Worm (Caenorhabditis elegans) whole organism, L3 larva: ENCODE measurements around the gene R07B1.11.
A peak's percentile ranks its signal among the peaks of the same experiment; 100 is the strongest.

Source experiments
- R02D3.7 ChIP-seq: fragments of 150-350 bp; optimal IDR thresholded peaks from 2 replicates; lab custom pipeline; 2014; ENCODE audit warnings: missing biosample characterization, missing genetic modification characterization
- ZK546.5 ChIP-seq: sonication (generic microtip); optimal IDR thresholded peaks from 2 replicates; lab custom pipeline; 2017; ENCODE audit warnings: missing biosample characterization, missing genetic modification characterization
- aly-2 ChIP-seq: fragments of 150-350 bp; optimal IDR thresholded peaks from 2 replicates; lab custom pipeline; 2014; ENCODE audit warnings: missing biosample characterization, missing genetic modification characterization
- ama-1 ChIP-seq: fragments of 150-350 bp; optimal IDR thresholded peaks from 2 replicates; lab custom pipeline; 2018
- ceh-16 ChIP-seq: sonication (generic microtip); optimal IDR thresholded peaks from 2 replicates; lab custom pipeline; 2017; ENCODE audit warnings: missing biosample characterization, missing genetic modification characterization
- ceh-28 ChIP-seq: fragments of 150-350 bp; optimal IDR thresholded peaks from 2 replicates; lab custom pipeline; 2014; ENCODE audit warnings: missing biosample characterization, missing genetic modification reagents, missing genetic modification characterization
- ceh-82 ChIP-seq: fragments of 150-350 bp; optimal IDR thresholded peaks from 2 replicates; lab custom pipeline; 2014; ENCODE audit warnings: missing biosample characterization, missing genetic modification characterization
- ceh-9 ChIP-seq: sonication (generic microtip); optimal IDR thresholded peaks from 2 replicates; lab custom pipeline; 2018; ENCODE audit warnings: missing biosample characterization, missing genetic modification characterization
- daf-12 ChIP-seq: fragments of 150-350 bp; optimal IDR thresholded peaks from 2 replicates; lab custom pipeline; 2014; ENCODE audit warnings: missing biosample characterization, missing genetic modification reagents, missing genetic modification characterization
- egl-5 ChIP-seq: fragments of 150-350 bp; optimal IDR thresholded peaks from 2 replicates; lab custom pipeline; 2017; ENCODE audit warnings: missing biosample characterization, missing genetic modification reagents, missing genetic modification characterization, inconsistent platforms
- elt-2 ChIP-seq: sonication (generic microtip); optimal IDR thresholded peaks from 2 replicates; lab custom pipeline; 2016; ENCODE audit warnings: missing genetic modification reagents, mild to moderate bottlenecking, missing genetic modification characterization, missing compliant biosample characterization
- elt-3 ChIP-seq, 3 experiments: fragments of 150-350 bp in 1 of 3; sonication (generic microtip) in 2 of 3; optimal IDR thresholded peaks; 2 replicates in 2 of 3; 4 replicates in 1 of 3; lab custom pipeline; 2014 to 2017; ENCODE audit warnings: missing biosample characterization in 3 of 3, missing genetic modification characterization in 3 of 3
- eor-1 ChIP-seq, 2 experiments: fragments of 150-350 bp; optimal IDR thresholded peaks; 2 replicates each; lab custom pipeline; 2014 to 2018; ENCODE audit warnings: missing biosample characterization in 2 of 2, missing genetic modification characterization in 2 of 2
- fkh-10 ChIP-seq: sonication (generic microtip); optimal IDR thresholded peaks from 2 replicates; lab custom pipeline; 2017; ENCODE audit warnings: missing biosample characterization, missing genetic modification reagents, missing genetic modification characterization
- fos-1 ChIP-seq: fragments of 150-350 bp; optimal IDR thresholded peaks from 2 replicates; lab custom pipeline; 2014; ENCODE audit warnings: missing biosample characterization, missing genetic modification characterization
- hmg-11 ChIP-seq: sonication (generic microtip); optimal IDR thresholded peaks from 2 replicates; lab custom pipeline; 2016; ENCODE audit warnings: missing genetic modification characterization, missing compliant biosample characterization
- jun-1 ChIP-seq: fragments of 150-350 bp; optimal IDR thresholded peaks from 2 replicates; lab custom pipeline; 2014; ENCODE audit warnings: missing biosample characterization, missing genetic modification reagents, missing genetic modification characterization
- lin-15B ChIP-seq: fragments of 150-350 bp; optimal IDR thresholded peaks from 2 replicates; lab custom pipeline; 2014; ENCODE audit warnings: missing biosample characterization, missing genetic modification characterization
- lin-39 ChIP-seq: fragments of 150-350 bp; optimal IDR thresholded peaks from 2 replicates; lab custom pipeline; 2018; ENCODE audit warnings: missing biosample characterization, missing genetic modification reagents, missing genetic modification characterization
- lsy-12 ChIP-seq: sonication (generic microtip); optimal IDR thresholded peaks from 2 replicates; lab custom pipeline; 2016; ENCODE audit warnings: mild to moderate bottlenecking, missing genetic modification characterization, missing compliant biosample characterization
- mdl-1 ChIP-seq: fragments of 150-350 bp; optimal IDR thresholded peaks from 2 replicates; lab custom pipeline; 2014; ENCODE audit warnings: missing biosample characterization, missing genetic modification characterization
- mml-1 ChIP-seq: fragments of 150-350 bp; sonication (generic microtip); optimal IDR thresholded peaks from 3 replicates; lab custom pipeline; 2014; ENCODE audit warnings: missing biosample characterization, missing genetic modification characterization
- nfya-1 ChIP-seq: sonication (generic microtip); optimal IDR thresholded peaks from 2 replicates; lab custom pipeline; 2017; ENCODE audit warnings: missing genetic modification characterization, mild to moderate bottlenecking, missing compliant biosample characterization, antibody characterized with exemption, moderate library complexity; ENCODE audit not compliant: insufficient read depth
- nhr-11 ChIP-seq: fragments of 150-350 bp; optimal IDR thresholded peaks from 2 replicates; lab custom pipeline; 2014; ENCODE audit warnings: missing biosample characterization, missing genetic modification characterization
- nhr-12 ChIP-seq: fragments of 150-350 bp; optimal IDR thresholded peaks from 2 replicates; lab custom pipeline; 2014; ENCODE audit warnings: missing biosample characterization, missing genetic modification characterization
- nhr-23 ChIP-seq: fragments of 150-350 bp; optimal IDR thresholded peaks from 2 replicates; lab custom pipeline; 2014; ENCODE audit warnings: missing biosample characterization, missing genetic modification reagents, missing genetic modification characterization
- nhr-25 ChIP-seq: sonication (generic microtip); optimal IDR thresholded peaks from 2 replicates; lab custom pipeline; 2017; ENCODE audit warnings: missing biosample characterization, missing genetic modification characterization
- nhr-28 ChIP-seq: fragments of 150-350 bp; optimal IDR thresholded peaks from 2 replicates; lab custom pipeline; 2014; ENCODE audit warnings: missing biosample characterization, missing genetic modification characterization
- nhr-43 ChIP-seq: sonication (generic microtip); optimal IDR thresholded peaks from 2 replicates; lab custom pipeline; 2016; ENCODE audit warnings: mild to moderate bottlenecking, missing genetic modification characterization, missing compliant biosample characterization; ENCODE audit not compliant: poor library complexity, severe bottlenecking
- nhr-77 ChIP-seq: fragments of 150-350 bp; optimal IDR thresholded peaks from 2 replicates; lab custom pipeline; 2014; ENCODE audit warnings: missing biosample characterization, missing genetic modification characterization
- pha-4 ChIP-seq: fragments of 150-350 bp; optimal IDR thresholded peaks from 2 replicates; lab custom pipeline; 2014; ENCODE audit warnings: missing biosample characterization, missing genetic modification reagents, missing genetic modification characterization
- pqm-1 ChIP-seq: fragments of 150-350 bp; optimal IDR thresholded peaks from 2 replicates; lab custom pipeline; 2017; ENCODE audit warnings: missing biosample characterization, missing genetic modification characterization, inconsistent platforms
- sea-2 ChIP-seq: fragments of 150-350 bp; sonication (generic microtip); optimal IDR thresholded peaks from 4 replicates; lab custom pipeline; 2014; ENCODE audit warnings: missing biosample characterization, missing genetic modification reagents, missing genetic modification characterization
- skn-1 ChIP-seq: fragments of 150-350 bp; optimal IDR thresholded peaks from 2 replicates; lab custom pipeline; 2014; ENCODE audit warnings: missing biosample characterization, missing genetic modification characterization
- snpc-4 ChIP-seq: fragments of 150-350 bp; optimal IDR thresholded peaks from 2 replicates; lab custom pipeline; 2014; ENCODE audit warnings: missing biosample characterization, missing genetic modification characterization
- tbx-2 ChIP-seq: sonication (generic microtip); optimal IDR thresholded peaks from 2 replicates; lab custom pipeline; 2016; ENCODE audit warnings: mild to moderate bottlenecking, missing genetic modification characterization, missing compliant biosample characterization
- unc-62 ChIP-seq: fragments of 150-350 bp; sonication (generic microtip); optimal IDR thresholded peaks from 4 replicates; lab custom pipeline; 2014; ENCODE audit warnings: missing biosample characterization, missing genetic modification reagents, missing genetic modification characterization
- ztf-11 ChIP-seq: fragments of 150-350 bp; optimal IDR thresholded peaks from 2 replicates; lab custom pipeline; 2014; ENCODE audit warnings: missing biosample characterization, missing genetic modification characterization
- ztf-4 ChIP-seq: fragments of 150-350 bp; optimal IDR thresholded peaks from 2 replicates; lab custom pipeline; 2014; ENCODE audit warnings: missing biosample characterization, missing genetic modification characterization

Gene R07B1.11

DNA sequence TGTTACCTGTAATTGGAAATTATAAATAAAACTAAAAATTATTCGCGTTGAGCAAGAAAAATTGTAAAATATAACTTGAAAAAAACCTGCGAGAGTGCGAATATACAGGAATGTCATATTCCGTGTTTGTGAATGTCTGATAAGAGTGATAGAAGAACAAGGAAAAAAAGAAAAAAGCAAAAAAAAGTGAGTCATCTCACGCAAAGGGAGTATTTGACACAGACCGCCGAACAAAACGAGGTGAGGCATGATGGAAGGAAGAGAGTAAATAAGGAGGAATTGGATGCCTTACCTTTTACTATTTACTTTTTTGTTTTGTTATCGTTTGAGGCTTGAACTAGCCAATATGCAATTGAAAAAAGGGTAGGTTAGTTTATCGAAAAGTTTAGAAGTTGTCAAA lies 35.6 kb downstream of the R07B1.11 start, which contains the start of gene F21G4.1:
Gene F21G4.1, minus strand, starts transcription at position 6 of the 400 bp plus-strand sequence.
- TF ChIP-seq ztf-4 (tag; lab: Kevin White, UChicago) = no peak
- TF ChIP-seq skn-1 (tag; lab: Kevin White, UChicago) = no peak
- TF ChIP-seq nhr-43 = no peak
- TF ChIP-seq ceh-9 (tag; lab: Kevin White, UChicago) = no peak
- TF ChIP-seq daf-12 (tag; lab: Kevin White, UChicago) = no peak
- TF ChIP-seq ceh-28 (tag; lab: Kevin White, UChicago) = no peak
- TF ChIP-seq nhr-28 = no peak
- TF ChIP-seq fkh-10 (GFP tag; lab: Kevin White, UChicago) = no peak
- TF ChIP-seq elt-2 (tag; lab: Kevin White, UChicago) = peak; percentile 57
- no peak for TF ChIP-seq lin-39
- TF ChIP-seq lsy-12 (tag; lab: Kevin White, UChicago) = no peak
- no peak for TF ChIP-seq elt-3 (tag; optimal IDR thresholded peaks at IDR 0.05; lab: Kevin White, UChicago)
- peak; percentile 91 for TF ChIP-seq pha-4 (tag; lab: Kevin White, UChicago)
- no peak for TF ChIP-seq ama-1 (lab: Kevin White, UChicago)
- no peak for TF ChIP-seq lin-15B (tag; lab: Kevin White, UChicago)
- no peak for TF ChIP-seq tbx-2 (tag; lab: Kevin White, UChicago)
- no peak for TF ChIP-seq nhr-23 (tag; lab: Kevin White, UChicago)
- no peak for TF ChIP-seq nhr-77
- TF ChIP-seq nhr-12 (tag; lab: Kevin White, UChicago) = no peak
- no peak for TF ChIP-seq egl-5 (tag; lab: Kevin White, UChicago)
- no peak for TF ChIP-seq mdl-1
- TF ChIP-seq sea-2 (GFP tag; lab: Kevin White, UChicago) = no peak
- TF ChIP-seq ZK546.5 (tag; lab: Kevin White, UChicago) = no peak
- TF ChIP-seq unc-62 (GFP tag; lab: Kevin White, UChicago) = no peak
- no peak for TF ChIP-seq aly-2
- TF ChIP-seq jun-1 (tag; lab: Kevin White, UChicago) = no peak
- no peak for TF ChIP-seq eor-1 (tag; optimal IDR thresholded peaks at IDR 0.05; lab: Kevin White, UChicago)
- peak; percentile 25 for TF ChIP-seq pqm-1 (tag; lab: Kevin White, UChicago)
- peak; percentile 21 for TF ChIP-seq fos-1 (tag; lab: Kevin White, UChicago)
- no peak for TF ChIP-seq R02D3.7 (tag; lab: Kevin White, UChicago)
- no peak for TF ChIP-seq ceh-82 (tag; lab: Kevin White, UChicago)
- TF ChIP-seq, all 47 proteins: peak for 4

DNA sequence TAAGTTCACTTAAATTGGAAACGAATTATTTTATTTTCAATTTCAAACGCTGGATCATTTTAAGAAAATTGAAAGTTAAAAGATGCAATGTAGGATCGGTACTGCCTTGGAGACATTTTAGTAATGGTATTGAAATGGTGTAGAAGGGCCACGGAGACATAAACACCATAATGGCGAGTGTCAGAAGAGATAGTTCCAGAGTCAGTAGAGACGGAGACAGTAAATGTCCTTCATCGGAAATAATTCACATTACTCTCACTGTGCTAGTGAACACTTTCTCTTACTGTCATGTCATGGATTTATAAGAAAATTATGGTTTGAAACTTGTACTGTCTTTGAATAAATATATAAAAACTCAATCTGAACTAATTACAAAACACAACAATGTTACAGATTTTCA lies 36.4 kb downstream of the R07B1.11 start:
- no peak for TF ChIP-seq ceh-16
- TF ChIP-seq nhr-25 (tag; lab: Kevin White, UChicago) = peak; percentile 4

DNA sequence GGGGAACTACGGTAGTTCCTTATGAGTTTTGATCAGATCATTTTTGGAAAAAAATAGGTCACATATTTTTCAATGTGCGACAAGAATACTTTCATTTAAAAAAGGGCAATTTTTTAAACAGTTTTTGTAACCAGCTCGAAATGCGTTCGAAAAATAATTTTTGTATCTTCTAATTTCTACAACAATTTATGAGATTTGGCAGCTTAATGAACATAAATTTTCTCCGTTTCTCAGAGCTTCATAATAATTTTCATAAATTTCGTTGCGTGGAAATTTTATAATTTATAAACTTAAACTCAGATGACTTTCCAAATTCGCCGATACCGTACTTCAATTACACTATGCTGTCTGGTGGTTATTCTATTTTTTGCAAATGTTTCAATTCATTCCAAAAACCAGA lies 38.1 kb downstream of the R07B1.11 start, which contains the start of gene F21G4.3:
Gene F21G4.3, plus strand, starts transcription at position 301 of the 400 bp plus-strand sequence.
- no peak for TF ChIP-seq ama-1 (lab: Kevin White, UChicago)
- TF ChIP-seq nhr-28 = no peak
- no peak for TF ChIP-seq nhr-11 (tag; lab: Kevin White, UChicago)
- no peak for TF ChIP-seq elt-3 (tag; optimal IDR thresholded peaks at IDR 0.05; lab: Kevin White, UChicago)
- TF ChIP-seq nhr-77 = no peak
- no peak for TF ChIP-seq ztf-4 (tag; lab: Kevin White, UChicago)
- TF ChIP-seq lsy-12 (tag; lab: Kevin White, UChicago) = no peak
- TF ChIP-seq elt-2 (tag; lab: Kevin White, UChicago) = no peak
- TF ChIP-seq tbx-2 (tag; lab: Kevin White, UChicago) = no peak
- no peak for TF ChIP-seq mml-1
- TF ChIP-seq aly-2 = no peak
- no peak for TF ChIP-seq ztf-11 (tag; lab: Kevin White, UChicago)
- TF ChIP-seq nhr-12 (tag; lab: Kevin White, UChicago) = no peak
- TF ChIP-seq lin-39 = no peak

DNA sequence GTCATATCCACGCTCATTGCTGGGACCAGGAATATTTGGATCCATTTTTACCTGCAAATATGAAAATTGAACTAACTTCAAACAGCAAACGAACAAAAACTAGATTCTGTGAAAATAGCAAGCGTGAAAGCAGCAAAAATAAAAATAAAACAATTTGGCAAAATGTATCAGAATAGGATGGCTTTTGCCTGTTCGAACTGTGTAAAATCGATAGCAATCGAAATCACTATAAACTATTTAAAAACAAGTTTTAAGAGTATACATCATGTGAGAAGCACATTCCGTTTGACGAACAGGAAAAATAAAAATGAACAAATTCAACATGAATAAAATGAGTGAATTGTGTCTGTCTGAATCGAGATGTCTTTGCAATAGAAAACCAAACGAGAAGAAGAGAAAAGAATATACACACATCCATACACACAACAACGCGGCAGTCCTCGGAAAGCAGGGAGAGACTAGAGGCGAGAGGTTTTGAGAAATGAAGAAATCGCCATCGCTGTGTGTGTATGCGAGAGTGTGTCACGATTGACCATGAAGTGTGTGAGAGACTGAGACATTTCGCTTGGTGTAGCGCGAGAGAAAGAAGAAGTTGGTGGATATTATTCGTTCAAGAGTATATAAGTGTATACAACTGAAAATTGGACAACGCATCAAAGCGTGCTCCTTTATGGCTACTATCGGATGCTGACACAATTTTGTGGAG lies 42.9 kb downstream of the R07B1.11 start, which contains the start of gene phf-34:
Gene phf-34, minus strand, starts transcription at position 51 of the 706 bp plus-strand sequence.
- TF ChIP-seq ZK546.5 (tag; lab: Kevin White, UChicago) (no peak), nfya-1 (peak; percentile 76), snpc-4 (tag; lab: Kevin White, UChicago) (peak; percentile 34), elt-3 (tag; optimal IDR thresholded peaks at IDR 0.05; lab: Kevin White, UChicago) (no peak), pha-4 (tag; lab: Kevin White, UChicago) (peak; percentile 34), egl-5 (tag; lab: Kevin White, UChicago) (peak; percentile 13), lin-39 (peak; percentile 21), nhr-23 (tag; lab: Kevin White, UChicago) (peak; percentile 65), fkh-10 (GFP tag; lab: Kevin White, UChicago) (peak; percentile 10), skn-1 (tag; lab: Kevin White, UChicago) (no peak), lin-15B (tag; lab: Kevin White, UChicago) (peak; percentile 28), nhr-43 (peak; percentile 31), hmg-11 (tag; lab: Kevin White, UChicago) (peak; percentile 88), nhr-25 (tag; lab: Kevin White, UChicago) (peak; percentile 61)
